Worm (Caenorhabditis elegans) whole organism, L4/young adult: Measurements from ENCODE around the gene rom-1.
A peak's percentile ranks its signal among the peaks of the same experiment; 100 is the strongest.

Source experiments
- W03F9.2 ChIP-seq: fragments of 150-350 bp; optimal IDR thresholded peaks from 2 replicates; lab custom pipeline; 2014; ENCODE audit warnings: missing biosample characterization, missing genetic modification characterization
- dao-5 ChIP-seq: sonication (generic microtip); optimal IDR thresholded peaks from 2 replicates; lab custom pipeline; 2016; ENCODE audit warnings: missing genotype, missing genetic modification characterization, moderate library complexity, missing compliant biosample characterization
- him-1 ChIP-seq: sonication (generic microtip); optimal IDR thresholded peaks from 2 replicates; lab custom pipeline; 2016; ENCODE audit warnings: missing genotype, missing genetic modification reagents, missing genetic modification characterization, missing compliant biosample characterization

rom-1 gene

DNA sequence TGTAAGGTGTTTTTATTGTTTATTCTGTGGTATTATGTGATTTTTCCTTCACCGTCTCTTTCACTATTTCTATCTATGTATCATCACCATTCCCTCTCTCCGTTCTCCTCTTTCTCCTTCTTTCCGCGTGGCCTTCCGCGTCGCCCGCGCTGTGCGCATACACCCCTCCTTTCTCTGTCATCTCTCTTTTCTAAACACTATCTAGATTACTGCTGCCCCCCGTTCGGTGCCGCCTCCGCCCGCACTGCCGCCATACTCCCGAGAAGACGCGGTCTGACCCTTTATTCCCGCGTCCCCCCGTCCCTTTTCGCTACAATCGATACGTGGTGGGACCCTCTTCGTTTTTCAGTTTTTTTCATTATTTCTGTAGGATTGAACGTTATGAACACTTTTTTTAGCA, 41.6 kb downstream of the rom-1 start:
- TF ChIP-seq W03F9.2 (tag; lab: Kevin White, UChicago) (no peak), dao-5 (tag; lab: Kevin White, UChicago) (no peak), him-1 (tag; lab: Kevin White, UChicago) (no peak)

ce11 chrIII:4950345-4950744, 43.3 kb downstream of the rom-1 start:
- TF ChIP-seq him-1 (tag; lab: Kevin White, UChicago) (peak; percentile 27), W03F9.2 (tag; lab: Kevin White, UChicago) (no peak), dao-5 (tag; lab: Kevin White, UChicago) (no peak)

ce11 chrIII:4951210-4951609, 44.2 kb downstream of the rom-1 start:
- TF ChIP-seq W03F9.2 (tag; lab: Kevin White, UChicago): no peak
- TF ChIP-seq dao-5 (tag; lab: Kevin White, UChicago): no peak
- no peak for TF ChIP-seq him-1 (tag; lab: Kevin White, UChicago)

DNA sequence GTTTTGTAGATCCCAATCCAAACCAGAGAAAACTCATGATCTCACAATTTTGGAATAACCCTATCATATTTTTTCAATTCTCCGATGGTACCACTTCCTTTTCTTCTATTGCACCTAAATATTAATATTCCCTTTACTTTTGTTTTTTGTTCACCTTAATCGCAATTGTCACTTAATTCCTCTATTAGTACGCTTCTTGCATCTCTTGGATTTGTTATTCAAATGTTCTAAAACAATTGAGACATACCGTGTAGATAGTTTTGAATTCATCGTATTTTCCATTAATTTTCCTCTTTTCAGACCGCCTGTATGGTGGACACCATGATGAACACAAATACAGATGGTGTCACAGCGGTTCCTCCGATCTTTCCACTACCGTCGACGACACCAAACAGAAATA, 44.8 kb downstream of the rom-1 start, which contains the start of gene flh-2:
Gene flh-2, plus strand, starts transcription at position 301 of the 400 bp plus-strand sequence.
- TF ChIP-seq him-1 (tag; lab: Kevin White, UChicago) (no peak), W03F9.2 (tag; lab: Kevin White, UChicago) (no peak), dao-5 (tag; lab: Kevin White, UChicago) (no peak)

DNA sequence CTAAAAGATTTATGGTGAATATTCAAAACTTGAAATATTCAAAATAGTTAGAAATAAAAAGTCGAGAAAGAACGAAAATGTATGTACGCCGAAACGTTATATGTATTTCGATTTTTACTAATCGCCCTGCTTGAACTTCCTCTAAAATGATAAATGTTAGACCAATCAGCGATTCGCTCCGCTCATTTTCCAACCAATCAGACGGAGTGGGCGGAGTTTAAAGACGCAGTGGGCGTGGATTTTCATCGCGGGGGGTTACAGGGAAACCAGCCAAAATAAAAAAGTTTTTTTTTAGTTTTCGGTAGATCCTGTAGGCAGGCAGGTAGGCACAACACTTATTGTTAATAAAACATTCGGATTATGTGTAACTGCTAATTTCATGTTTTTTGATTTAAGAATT, 46.0 kb downstream of the rom-1 start:
- TF ChIP-seq dao-5 (tag; lab: Kevin White, UChicago) (no peak), him-1 (tag; lab: Kevin White, UChicago) (no peak), W03F9.2 (tag; lab: Kevin White, UChicago) (no peak)

ce11 chrIII:4956566-4956965, 49.6 kb downstream of the rom-1 start, which contains the start of gene C26E6.1:
C26E6.1 (plus strand) TSS chrIII:4956866.
- TF ChIP-seq dao-5 (tag; lab: Kevin White, UChicago) (no peak), him-1 (tag; lab: Kevin White, UChicago) (no peak), W03F9.2 (tag; lab: Kevin White, UChicago) (no peak)
